Worm (Caenorhabditis elegans) whole organism, midembryonic: Measurements from ENCODE around the gene orc-4.

ENCODE experiments used
- flt-1 ChIP-seq: fragments of 200-800 bp; sonication (Bioruptor generic); IDR thresholded peaks from 2 replicates; pipeline ENCODE4 v1.3.6; 2022; ENCODE audit warnings: missing genetic modification characterization, missing compliant biosample characterization
- med-1 ChIP-seq: sonication (generic microtip); optimal IDR thresholded peaks from 2 replicates; lab custom pipeline; 2017; ENCODE audit warnings: missing genetic modification characterization, mild to moderate bottlenecking, missing compliant biosample characterization, antibody characterized with exemption, missing genetic modification reagents; ENCODE audit not compliant: insufficient read depth
- tab-1 ChIP-seq: fragments of 200-800 bp; sonication (Bioruptor generic); IDR thresholded peaks from 2 replicates; pipeline ENCODE4 v1.3.6; 2022; ENCODE audit warnings: missing genetic modification characterization, missing compliant biosample characterization

- TF ChIP-seq med-1 (GFP tag; lab: Kevin White, UChicago), result no peak
- no peak for TF ChIP-seq flt-1
- no peak for TF ChIP-seq tab-1 (GFP tag; lab: Robert Waterston, UW)
Measured at ce11 chrIII:10661292-10661691, 15.3 kb downstream of the orc-4 start.
